Worm (Caenorhabditis elegans): Measurements from ENCODE around the gene Y48G9A.11.

Y48G9A.11 gene

ce11 chrIII:2076546-2077134 is 40.1 kb downstream of the Y48G9A.11 start, which contains the start of gene Y39A3A.4:
Y39A3A.4 (minus strand) TSS chrIII:2076596.
- TF ChIP-seq unc-120 (tag; optimal IDR thresholded peaks at IDR 0.05; ENCODE audit: poor library complexity, severe bottlenecking) (no peak), unc-62 (GFP tag; optimal IDR thresholded peaks at IDR 0.05) (no peak), cnd-1 (tag; optimal IDR thresholded peaks at IDR 0.05) (no peak), mep-1 (tag; optimal IDR thresholded peaks at IDR 0.05) (no peak), tbx-8 (GFP tag; optimal IDR thresholded peaks at IDR 0.05) (no peak), zip-8 (tag; optimal IDR thresholded peaks at IDR 0.05) (no peak)

ce11 chrIII:2068248-2068647 is 48.4 kb downstream of the Y48G9A.11 start, which contains the start of gene Y39A3A.3:
Y39A3A.3 (minus strand) TSS chrIII:2068348.
- TF ChIP-seq bed-3 (GFP tag; optimal IDR thresholded peaks at IDR 0.05) (no peak), nhr-28 (tag; optimal IDR thresholded peaks at IDR 0.05) (no peak), cnd-1 (tag; optimal IDR thresholded peaks at IDR 0.05) (no peak), pha-4 (tag; optimal IDR thresholded peaks at IDR 0.05) (no peak), drap-1 (GFP tag; optimal IDR thresholded peaks at IDR 0.05) (no peak), nhr-12 (tag; optimal IDR thresholded peaks at IDR 0.05) (no peak), sptf-1 (tag; optimal IDR thresholded peaks at IDR 0.05) (no peak)

All from whole organism, mixed stage, embryonic.